ENCODE assay signal across 1 fruit fly cellular context in the genomic region with DNA sequence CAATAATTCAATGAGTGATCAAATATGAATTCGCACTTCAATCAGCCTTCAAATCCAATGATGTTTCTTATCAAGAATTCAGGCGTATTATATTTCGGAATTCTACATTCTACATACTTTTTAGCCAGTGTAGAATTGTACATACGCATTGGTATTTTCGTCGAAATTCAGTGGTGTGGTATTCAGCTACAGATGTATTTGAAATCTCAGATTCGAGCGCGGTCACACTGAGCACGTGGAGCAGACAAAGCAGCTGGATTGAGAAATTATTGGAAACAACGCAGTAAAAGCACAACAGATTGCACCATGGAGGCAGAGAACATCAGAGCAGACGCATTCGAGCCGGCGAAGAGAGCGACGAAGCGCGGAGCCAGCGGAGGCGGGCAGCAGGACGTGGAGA.
A peak's percentile ranks its signal among the peaks of the same experiment; 100 is the strongest.
TF ChIP-seq lines count a peak whose summit lies in the region.

No protein-coding gene starts in this region.

TF ChIP-seq in whole organism, embryonic, 481 proteins besides CTCF, POLR2A, EP300 and RAD21 (continued from another document):
- TF ChIP-seq CG10979 (tag; optimal IDR thresholded peaks at IDR 0.05; lab: Kevin White, UChicago) (no peak), fu2 (GFP tag; optimal IDR thresholded peaks at IDR 0.05; lab: Kevin White, UChicago) (no peak), CG18262 (tag; optimal IDR thresholded peaks at IDR 0.05; lab: Kevin White, UChicago) (no peak), CG9797 (GFP tag; optimal IDR thresholded peaks at IDR 0.05; lab: Kevin White, UChicago) (peak; percentile 80), tna (GFP tag; IDR thresholded peaks at IDR 0.05; lab: Robert Waterston, UW; ENCODE audit: partially characterized antibody) (no peak), Meics (GFP tag; optimal IDR thresholded peaks at IDR 0.05; lab: Kevin White, UChicago) (no peak), Myb (GFP tag; optimal IDR thresholded peaks at IDR 0.05; lab: Kevin White, UChicago) (peak; percentile 52), Trl (optimal IDR thresholded peaks at IDR 0.05; lab: Kevin White, UChicago) (no peak), Trl (GFP tag; optimal IDR thresholded peaks at IDR 0.05; lab: Kevin White, UChicago) (no peak), dmrt11E (tag; optimal IDR thresholded peaks at IDR 0.05; lab: Kevin White, UChicago) (no peak), aop (GFP tag; IDR thresholded peaks at IDR 0.05; lab: Robert Waterston, UW) (no peak), usp (GFP tag; optimal IDR thresholded peaks at IDR 0.05; lab: Kevin White, UChicago) (no peak), CG14667 (GFP tag; IDR thresholded peaks at IDR 0.05; lab: Robert Waterston, UW) (no peak), CG43689 (GFP tag; IDR thresholded peaks at IDR 0.05; lab: Robert Waterston, UW) (no peak), H15 (GFP tag; IDR thresholded peaks at IDR 0.05; lab: Robert Waterston, UW) (0 out of 3 replicates have a peak, but pooled peaks have one; percentile 12), CG10366 (GFP tag; IDR thresholded peaks at IDR 0.05; lab: Robert Waterston, UW) (no peak), CG12299 (tag; optimal IDR thresholded peaks at IDR 0.05; lab: Kevin White, UChicago) (no peak), dmrt99B (tag; optimal IDR thresholded peaks at IDR 0.05; lab: Kevin White, UChicago) (no peak), CG4820 (GFP tag; optimal IDR thresholded peaks at IDR 0.05; lab: Kevin White, UChicago) (no peak), CG9215 (GFP tag; IDR thresholded peaks at IDR 0.05; lab: Robert Waterston, UW) (no peak), Sry-δ (GFP tag; optimal IDR thresholded peaks at IDR 0.05; lab: Kevin White, UChicago) (peak; percentile 9), HHEX (GFP tag; optimal IDR thresholded peaks at IDR 0.05; lab: Kevin White, UChicago) (no peak), Hsf (GFP tag; optimal IDR thresholded peaks at IDR 0.05; lab: Kevin White, UChicago) (no peak), CG8944 (GFP tag; optimal IDR thresholded peaks at IDR 0.05; lab: Kevin White, UChicago) (no peak), CG1233 (GFP tag; optimal IDR thresholded peaks at IDR 0.05; lab: Kevin White, UChicago) (no peak), crp (GFP tag; optimal IDR thresholded peaks at IDR 0.05; lab: Kevin White, UChicago) (peak in 1 of 2 experiments; percentile 74), CG16863 (GFP tag; optimal IDR thresholded peaks at IDR 0.05; lab: Kevin White, UChicago) (no peak), gt (GFP tag; IDR thresholded peaks at IDR 0.05; lab: Robert Waterston, UW) (no peak), CG11695 (GFP tag; IDR thresholded peaks at IDR 0.05; lab: Robert Waterston, UW) (no peak), stwl (tag; optimal IDR thresholded peaks at IDR 0.05; lab: Kevin White, UChicago) (peak; percentile 72), Rx (GFP tag; IDR thresholded peaks at IDR 0.05; lab: Robert Waterston, UW) (no peak), YL-1 (GFP tag; optimal IDR thresholded peaks at IDR 0.05; lab: Kevin White, UChicago) (peak; percentile 49), CG13775 (GFP tag; optimal IDR thresholded peaks at IDR 0.05; lab: Kevin White, UChicago) (no peak), dati (GFP tag; IDR thresholded peaks at IDR 0.05; lab: Robert Waterston, UW) (no peak), ash1 (GFP tag; optimal IDR thresholded peaks at IDR 0.05; lab: Kevin White, UChicago) (no peak), CG7839 (tag; optimal IDR thresholded peaks at IDR 0.05; lab: Kevin White, UChicago) (no peak), CG10267 (tag; optimal IDR thresholded peaks at IDR 0.05; lab: Kevin White, UChicago) (peak; percentile 7), CG4617 (GFP tag; optimal IDR thresholded peaks at IDR 0.05; lab: Kevin White, UChicago; ENCODE audit: borderline replicate concordance) (no peak), sisA (GFP tag; IDR thresholded peaks at IDR 0.05; lab: Robert Waterston, UW) (no peak), HmgD (GFP tag; optimal IDR thresholded peaks at IDR 0.05; lab: Kevin White, UChicago) (peak; percentile 11), CG16815 (GFP tag; optimal IDR thresholded peaks at IDR 0.05; lab: Kevin White, UChicago) (no peak), otp (GFP tag; IDR thresholded peaks at IDR 0.05; lab: Robert Waterston, UW) (no peak), Dp (GFP tag; optimal IDR thresholded peaks at IDR 0.05; lab: Kevin White, UChicago) (peak; percentile 38), Kr (GFP tag; optimal IDR thresholded peaks at IDR 0.05; lab: Kevin White, UChicago) (no peak), Elba2 (GFP tag; optimal IDR thresholded peaks at IDR 0.05; lab: Kevin White, UChicago) (no peak), Xrp1 (GFP tag; IDR thresholded peaks at IDR 0.05; lab: Robert Waterston, UW) (no peak), mam (GFP tag; optimal IDR thresholded peaks at IDR 0.05; lab: Kevin White, UChicago) (no peak), CG32772 (GFP tag; IDR thresholded peaks at IDR 0.05; lab: Robert Waterston, UW) (no peak), Oaz (GFP tag; IDR thresholded peaks at IDR 0.05; lab: Robert Waterston, UW) (no peak), chm (GFP tag; IDR thresholded peaks at IDR 0.05; lab: Robert Waterston, UW) (no peak), gsb (GFP tag; IDR thresholded peaks at IDR 0.05; lab: Robert Waterston, UW) (no peak), tin (GFP tag; optimal IDR thresholded peaks at IDR 0.05; lab: Kevin White, UChicago) (no peak), caup (GFP tag; optimal IDR thresholded peaks at IDR 0.05; lab: Kevin White, UChicago; ENCODE audit: severe bottlenecking) (no peak), row (GFP tag; IDR thresholded peaks at IDR 0.05; lab: Robert Waterston, UW) (no peak), CG7745 (tag; optimal IDR thresholded peaks at IDR 0.05; lab: Kevin White, UChicago) (no peak), CG12942 (GFP tag; optimal IDR thresholded peaks at IDR 0.05; lab: Kevin White, UChicago) (no peak), CG2199 (GFP tag; IDR thresholded peaks at IDR 0.05; lab: Robert Waterston, UW) (0 out of 3 replicates have a peak, but pooled peaks have one; percentile 31), crc (GFP tag; optimal IDR thresholded peaks at IDR 0.05; lab: Kevin White, UChicago) (no peak), lab (GFP tag; optimal IDR thresholded peaks at IDR 0.05; lab: Kevin White, UChicago) (no peak), CG8924 (tag; optimal IDR thresholded peaks at IDR 0.05; lab: Kevin White, UChicago) (no peak), nmo (GFP tag; optimal IDR thresholded peaks at IDR 0.05; lab: Kevin White, UChicago) (no peak), zfh2 (GFP tag; optimal IDR thresholded peaks at IDR 0.05; lab: Kevin White, UChicago) (no peak), CG7556 (GFP tag; optimal IDR thresholded peaks at IDR 0.05; lab: Kevin White, UChicago) (no peak), chn (GFP tag; optimal IDR thresholded peaks at IDR 0.05; lab: Kevin White, UChicago) (no peak), CG14860 (GFP tag; IDR thresholded peaks at IDR 0.05; lab: Robert Waterston, UW; ENCODE audit: partially characterized antibody) (no peak), CG34224 (GFP tag; IDR thresholded peaks at IDR 0.05; lab: Robert Waterston, UW; ENCODE audit: partially characterized antibody) (no peak), CG8388 (GFP tag; optimal IDR thresholded peaks at IDR 0.05; lab: Kevin White, UChicago) (no peak), rib (GFP tag; IDR thresholded peaks at IDR 0.05; lab: Robert Waterston, UW) (no peak), repo (GFP tag; optimal IDR thresholded peaks at IDR 0.05; lab: Kevin White, UChicago) (no peak), tll (GFP tag; optimal IDR thresholded peaks at IDR 0.05; lab: Kevin White, UChicago) (no peak), hkb (optimal IDR thresholded peaks at IDR 0.05; lab: Kevin White, UChicago) (no peak), hkb (GFP tag; IDR thresholded peaks at IDR 0.05; lab: Robert Waterston, UW) (no peak)
